Fruit fly (Drosophila melanogaster) whole organism, larva: ENCODE results near the gene CG18586.
A peak's percentile ranks its signal among the peaks of the same experiment; 100 is the strongest.

Experiments used
- noc ChIP-seq: fragments of 200-800 bp; sonication (Bioruptor generic); optimal IDR thresholded peaks from 3 replicates; lab custom pipeline; 2019; ENCODE audit warnings: missing biosample characterization, mild to moderate bottlenecking, missing genetic modification characterization, moderate library complexity

The CG18586 gene

DNA sequence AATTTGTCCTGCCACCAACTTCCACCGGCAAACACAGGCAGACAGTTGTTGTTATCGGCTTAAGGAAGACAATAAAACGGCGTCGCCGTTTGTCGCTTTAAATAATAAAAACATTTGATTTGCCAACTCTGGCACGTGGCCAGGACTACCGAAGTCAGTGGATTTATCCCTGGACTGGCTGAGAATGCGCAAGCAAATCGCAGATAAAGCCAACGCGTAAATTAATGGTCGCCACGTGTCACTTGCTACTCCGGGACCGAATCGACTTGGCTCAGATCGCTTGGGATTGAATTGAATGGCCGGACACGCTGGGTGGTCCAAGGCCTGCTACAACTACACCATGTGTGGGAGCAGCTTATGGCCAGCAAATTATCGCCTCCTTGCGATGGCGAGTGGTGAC, 20.0 kb downstream of the CG18586 start:
- TF ChIP-seq noc (tag; lab: Kevin White, UChicago) = no peak

DNA sequence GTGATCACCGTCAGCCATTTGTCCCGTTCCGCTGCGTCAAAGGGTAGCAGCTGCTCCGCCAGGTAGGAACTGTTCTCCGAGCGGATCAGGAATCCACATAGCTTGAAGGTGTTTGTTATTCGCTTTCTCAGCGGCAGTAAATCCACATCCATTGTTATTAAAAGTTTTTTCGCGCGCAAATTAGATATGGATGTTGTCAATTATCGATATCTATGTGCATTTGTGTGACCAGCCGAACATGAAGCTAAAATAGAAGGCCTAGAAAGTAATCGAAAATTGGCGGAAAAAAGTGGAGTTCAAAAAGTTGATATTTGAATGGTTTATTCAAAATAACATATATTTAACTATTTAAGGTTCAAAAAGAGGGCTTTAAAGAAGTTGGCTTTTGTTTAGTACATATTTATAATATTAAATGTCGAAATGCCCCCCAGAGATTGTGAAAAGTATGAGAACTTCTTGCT, 24.1 kb downstream of the CG18586 start, which contains the start of the genes PolE2 and CG5592:
TSS of gene PolE2 (minus strand) at position 208 of the 461 bp plus-strand sequence.
TSS of gene CG5592 (plus strand) at position 411 of the 461 bp plus-strand sequence.
- no peak for TF ChIP-seq noc (tag; lab: Kevin White, UChicago)

DNA sequence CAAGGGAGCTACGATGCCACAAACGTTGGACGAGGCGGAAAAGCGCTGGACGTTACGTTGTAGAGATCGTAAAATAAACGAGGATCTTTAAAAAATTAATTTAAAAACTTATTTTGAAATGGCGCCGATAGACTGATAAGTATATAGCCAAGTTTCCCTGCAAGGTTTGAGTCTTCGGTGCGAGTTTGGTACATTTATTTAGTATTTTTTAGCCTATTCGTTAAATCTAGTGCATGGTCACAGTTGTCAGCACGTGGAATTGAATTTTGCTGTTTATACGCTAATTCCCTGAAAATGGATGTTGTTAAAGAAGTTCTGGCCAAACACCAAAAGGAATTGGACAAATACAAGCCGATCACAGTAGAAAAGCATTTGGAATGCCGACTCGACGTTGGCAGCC, 26.2 kb downstream of the CG18586 start, which contains the start of gene CG32409:
TSS of gene CG32409 (plus strand) at position 224 of the 400 bp plus-strand sequence.
- no peak for TF ChIP-seq noc (tag; lab: Kevin White, UChicago)

DNA sequence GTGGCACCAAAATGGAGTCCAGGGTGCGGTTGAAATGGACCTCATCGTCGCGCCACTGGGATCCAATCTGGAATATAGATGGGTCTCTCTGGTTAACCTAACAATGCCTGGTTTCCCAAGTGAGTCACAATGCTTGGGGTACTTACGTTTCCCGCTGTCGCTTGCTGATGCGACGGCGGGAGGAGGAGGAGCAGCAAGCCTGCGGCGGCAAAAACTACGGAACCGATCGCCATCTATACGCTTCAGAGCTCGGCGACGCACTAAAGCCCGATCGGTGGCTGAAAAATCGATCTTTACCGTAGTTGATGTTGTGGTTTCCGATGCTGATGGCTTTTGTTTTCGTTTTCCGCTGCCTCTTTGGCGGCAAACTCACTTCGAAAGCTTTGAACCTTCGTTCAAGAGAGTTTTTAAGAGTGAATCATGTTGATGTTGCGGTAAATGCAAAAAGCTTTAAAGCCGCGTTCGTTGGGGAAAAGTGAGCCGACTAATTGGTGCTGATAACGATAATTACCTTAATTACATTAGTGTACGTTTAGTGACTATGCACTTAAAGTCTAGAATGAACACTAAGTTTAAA, 29.2 kb downstream of the CG18586 start, which contains the start of gene QC:
TSS of gene QC (minus strand) at position 268 of the 577 bp plus-strand sequence.
- no peak for TF ChIP-seq noc (tag; lab: Kevin White, UChicago)

DNA sequence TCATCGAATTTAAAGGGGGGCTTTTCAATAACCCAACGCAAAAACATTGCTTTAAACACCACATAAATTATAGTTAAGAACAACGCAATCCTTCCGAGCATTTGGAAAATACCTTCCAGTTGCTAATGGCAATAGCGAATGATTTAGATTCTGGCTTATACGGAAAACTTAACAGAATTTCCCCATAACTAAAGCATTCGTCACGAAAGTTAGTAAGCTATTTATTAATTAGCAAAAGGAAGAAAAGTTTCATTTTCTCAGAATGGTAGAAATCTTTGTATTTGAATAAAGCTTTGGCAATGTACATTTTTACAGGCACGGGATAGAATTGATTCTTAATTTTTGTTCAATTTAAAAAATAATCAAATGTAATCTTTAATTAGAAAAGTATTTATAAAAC, 30.8 kb downstream of the CG18586 start, which contains the start of gene CG32413:
TSS of gene CG32413 (minus strand) at position 101 of the 400 bp plus-strand sequence.
- no peak for TF ChIP-seq noc (tag; lab: Kevin White, UChicago)

DNA sequence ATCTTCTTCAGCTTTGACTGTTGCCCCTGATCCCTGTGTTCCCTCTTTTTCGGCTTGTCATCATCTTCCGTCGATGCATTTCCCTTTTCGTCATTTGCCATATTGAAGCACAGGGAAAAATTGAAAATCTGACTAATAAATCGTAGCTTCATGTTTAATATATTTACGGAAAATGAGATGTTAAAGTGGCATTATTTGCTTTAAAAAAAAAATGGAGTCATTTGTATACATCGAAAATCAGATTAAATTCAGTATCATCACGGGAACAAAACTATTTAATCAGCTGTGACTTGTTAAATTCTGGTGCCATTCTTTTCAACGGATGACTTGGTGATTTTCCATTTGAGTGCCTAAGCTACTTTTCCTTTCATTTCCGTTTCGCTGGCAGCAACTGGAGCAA, 33.5 kb downstream of the CG18586 start, which contains the start of gene CG10486:
TSS of gene CG10486 (minus strand) at position 101 of the 400 bp plus-strand sequence.
- TF ChIP-seq noc (tag; lab: Kevin White, UChicago) = no peak

DNA sequence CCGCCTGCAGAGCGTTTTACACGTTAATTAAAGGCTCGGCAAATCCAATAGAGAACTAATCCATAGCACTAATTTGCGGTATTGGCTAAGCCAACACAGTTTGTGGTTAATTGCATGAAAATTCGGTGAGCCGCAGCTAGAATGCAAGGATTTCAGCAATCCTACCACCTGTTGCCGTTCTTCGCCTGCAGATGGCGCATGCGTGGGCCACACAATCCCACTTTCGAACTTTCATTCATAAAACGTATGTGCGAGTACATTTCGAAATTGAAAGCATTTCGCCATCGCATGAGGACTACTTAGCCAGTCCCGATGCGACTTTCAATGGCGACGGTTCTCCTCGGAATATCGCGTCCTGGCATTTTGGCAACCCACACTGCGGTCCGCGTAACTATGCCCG, 34.0 kb downstream of the CG18586 start, which contains the start of gene CG13288:
TSS of gene CG13288 (plus strand) at position 305 of the 400 bp plus-strand sequence.
- no peak for TF ChIP-seq noc (tag; lab: Kevin White, UChicago)

DNA sequence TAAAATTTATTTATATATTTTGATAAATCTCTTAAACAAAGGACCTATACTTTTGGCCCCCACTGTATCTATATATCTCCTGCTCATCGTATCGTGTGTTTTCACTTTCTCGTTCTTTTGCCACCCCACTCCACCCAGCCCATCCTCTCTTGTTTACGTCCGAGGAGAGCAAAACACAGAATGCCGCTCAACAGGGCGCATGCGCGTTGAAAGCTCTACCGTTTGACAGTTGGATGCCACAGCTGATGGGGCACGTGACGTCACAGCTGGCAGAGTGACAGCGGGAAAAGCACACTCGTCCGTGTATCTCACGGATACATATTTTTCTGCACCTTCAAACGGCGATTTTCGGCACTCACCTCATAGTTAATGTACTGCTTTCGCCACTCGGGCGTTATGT, 47.7 kb downstream of the CG18586 start:
- no peak for TF ChIP-seq noc (tag; lab: Kevin White, UChicago)

DNA sequence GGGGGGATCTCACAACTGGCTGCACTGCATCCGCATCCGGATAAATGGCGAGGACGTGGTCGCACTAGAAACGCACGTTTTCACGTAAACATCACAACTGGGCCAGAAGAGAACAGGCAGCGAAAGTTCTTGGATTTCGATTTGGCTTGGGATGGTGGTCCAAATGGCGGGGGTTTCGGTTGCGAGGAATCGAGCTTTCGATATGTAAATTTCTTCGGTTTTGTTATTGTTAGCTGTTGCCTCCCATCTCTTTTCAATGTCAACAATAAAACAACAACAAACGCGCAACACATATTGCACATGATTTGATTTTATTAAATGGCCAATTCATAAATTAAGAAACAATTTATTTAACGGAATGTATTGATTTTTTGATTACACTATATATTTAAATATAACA, 48.1 kb downstream of the CG18586 start, which contains the start of gene PXo:
TSS of gene PXo (minus strand) at position 101 of the 400 bp plus-strand sequence.
- TF ChIP-seq noc (tag; lab: Kevin White, UChicago) = no peak

DNA sequence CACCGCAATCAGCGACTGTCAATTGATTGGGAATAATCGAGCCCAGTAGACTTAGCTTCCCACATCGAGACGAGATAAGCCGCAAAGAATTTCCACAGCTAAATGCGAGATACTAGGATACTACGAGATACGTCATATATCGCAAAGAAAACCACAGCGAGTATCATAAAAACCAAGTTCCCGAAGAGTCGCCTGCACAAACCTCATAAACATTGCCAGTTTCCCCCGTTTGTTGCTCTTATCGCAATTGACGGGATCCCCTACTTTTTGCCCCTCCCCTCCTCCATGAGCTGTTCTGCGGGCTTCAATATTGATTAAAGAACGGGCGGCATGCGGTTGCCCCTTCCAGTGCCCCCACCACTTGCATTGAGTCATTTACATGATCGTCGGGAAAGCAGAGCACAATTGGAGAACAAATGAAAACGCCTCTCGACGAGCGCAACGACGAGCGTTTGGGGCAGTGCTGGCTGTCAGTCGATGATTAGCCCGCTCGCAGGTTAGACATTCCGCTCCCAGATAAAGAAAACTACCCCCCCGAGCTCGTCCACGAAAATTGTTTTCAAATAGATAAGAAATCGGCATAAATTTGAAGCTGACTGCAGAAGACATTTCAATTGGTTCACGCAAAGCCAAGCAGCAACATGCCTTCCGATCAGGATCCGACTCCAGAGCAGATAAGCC, 49.0 kb downstream of the CG18586 start, which contains the start of gene CG32407:
TSS of gene CG32407 (plus strand) at position 51 of the 681 bp plus-strand sequence.
- peak; percentile 11 for TF ChIP-seq noc (tag; lab: Kevin White, UChicago)

DNA sequence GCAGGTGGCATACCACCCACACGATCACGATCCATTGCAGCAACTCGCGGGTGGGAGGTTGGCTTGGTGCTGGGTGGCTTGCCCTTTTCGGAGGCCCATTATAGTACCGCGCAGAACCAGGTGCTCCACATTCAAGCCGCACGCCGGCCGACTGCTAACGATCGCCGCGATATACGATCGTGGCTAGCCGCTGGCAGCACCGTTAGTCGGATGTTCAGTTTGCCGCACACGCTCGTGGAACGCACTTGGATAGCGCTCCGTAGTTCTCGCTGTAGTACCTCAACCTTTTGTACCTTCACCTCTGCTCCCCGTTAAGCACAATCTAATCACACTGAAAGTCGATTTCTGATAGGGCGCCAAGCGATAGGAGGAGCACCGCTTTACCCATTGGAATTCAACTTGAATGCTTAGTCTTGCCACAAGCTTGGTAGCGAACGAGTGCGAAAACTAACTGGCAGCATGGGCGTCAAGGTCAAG, 50.6 kb downstream of the CG18586 start, which contains the start of gene CG33523:
TSS of gene CG33523 (plus strand) at position 217 of the 477 bp plus-strand sequence.
- peak; percentile 12 for TF ChIP-seq noc (tag; lab: Kevin White, UChicago)
